Fruit fly (Drosophila melanogaster) whole organism, embryonic: Measurements from ENCODE around the gene CHOp24.

Experiments used
- Atf-2 ChIP-seq: fragments of 200-800 bp; sonication (Bioruptor generic); optimal IDR thresholded peaks from 2 replicates; lab custom pipeline; 2016; ENCODE audit warnings: missing biosample characterization, missing genetic modification characterization
- CG12391 ChIP-seq: fragments of 200-800 bp; sonication (Bioruptor generic); optimal IDR thresholded peaks from 3 replicates; lab custom pipeline; 2018; ENCODE audit warnings: missing biosample characterization, mild to moderate bottlenecking, missing genetic modification characterization, moderate library complexity
- CG12769 ChIP-seq: fragments of 200-800 bp; sonication (Bioruptor generic); optimal IDR thresholded peaks from 2 replicates; lab custom pipeline; 2019; ENCODE audit warnings: missing biosample characterization, mild to moderate bottlenecking, missing genetic modification characterization, moderate library complexity
- CG13123 ChIP-seq: fragments of 200-800 bp; sonication (Bioruptor generic); optimal IDR thresholded peaks from 2 replicates; lab custom pipeline; 2016; ENCODE audit warnings: missing biosample characterization, missing genetic modification characterization
- CG14441 ChIP-seq: fragments of 200-800 bp; sonication (Bioruptor generic); IDR thresholded peaks from 2 replicates; pipeline ENCODE4 v1.3.6; 2022; ENCODE audit warnings: missing biosample characterization, missing genetic modification characterization
- CG15514 ChIP-seq: fragments of 200-800 bp; sonication (Bioruptor generic); optimal IDR thresholded peaks from 3 replicates; lab custom pipeline; 2017; ENCODE audit warnings: missing biosample characterization, missing genetic modification characterization, mild to moderate bottlenecking, moderate library complexity, missing genetic modification reagents
- CG1603 ChIP-seq: fragments of 200-800 bp; sonication (Bioruptor generic); optimal IDR thresholded peaks from 2 replicates; lab custom pipeline; 2019; ENCODE audit warnings: missing biosample characterization, mild to moderate bottlenecking, missing genetic modification characterization, moderate library complexity
- CG17802 ChIP-seq: fragments of 200-800 bp; sonication (Bioruptor generic); optimal IDR thresholded peaks from 2 replicates; lab custom pipeline; 2018; ENCODE audit warnings: missing biosample characterization, mild to moderate bottlenecking, missing genetic modification characterization, moderate library complexity
- CG17912 ChIP-seq: fragments of 200-800 bp; sonication (Bioruptor generic); optimal IDR thresholded peaks from 2 replicates; lab custom pipeline; 2018; ENCODE audit warnings: missing biosample characterization, mild to moderate bottlenecking, missing genetic modification characterization
- CG18011 ChIP-seq: fragments of 200-800 bp; sonication (Bioruptor generic); optimal IDR thresholded peaks from 2 replicates; lab custom pipeline; 2017; ENCODE audit warnings: missing biosample characterization, missing genetic modification characterization, mild to moderate bottlenecking, moderate library complexity, missing genotype
- CG2120 ChIP-seq: fragments of 200-800 bp; sonication (Bioruptor generic); optimal IDR thresholded peaks from 3 replicates; lab custom pipeline; 2016; ENCODE audit warnings: missing biosample characterization, missing genetic modification characterization
- CG2889 ChIP-seq: fragments of 200-800 bp; sonication (Bioruptor generic); IDR thresholded peaks from 3 replicates; pipeline ENCODE4 v1.3.6; 2022; ENCODE audit warnings: missing biosample characterization, missing genetic modification characterization
- CG3065 ChIP-seq: fragments of 200-800 bp; sonication (Bioruptor generic); optimal IDR thresholded peaks from 2 replicates; lab custom pipeline; 2016; ENCODE audit warnings: missing biosample characterization, missing genetic modification characterization
- CG31388 ChIP-seq: fragments of 200-800 bp; sonication (Bioruptor generic); optimal IDR thresholded peaks from 2 replicates; lab custom pipeline; 2016; ENCODE audit warnings: missing biosample characterization, missing genetic modification characterization
- CG32772 ChIP-seq: fragments of 200-800 bp; sonication (Bioruptor generic); IDR thresholded peaks from 2 replicates; pipeline ENCODE4 v1.3.6; 2022; ENCODE audit warnings: missing biosample characterization, missing genetic modification characterization
- CG3838 ChIP-seq: fragments of 200-800 bp; sonication (Bioruptor generic); optimal IDR thresholded peaks from 3 replicates; lab custom pipeline; 2016; ENCODE audit warnings: missing biosample characterization, missing genetic modification characterization
- CG3847 ChIP-seq: fragments of 200-800 bp; sonication (Bioruptor generic); IDR thresholded peaks from 2 replicates; pipeline ENCODE4 v1.3.6; 2022; ENCODE audit warnings: missing biosample characterization, missing genetic modification characterization
- CG43689 ChIP-seq: fragments of 200-800 bp; sonication (Bioruptor generic); IDR thresholded peaks from 2 replicates; pipeline ENCODE4 v1.3.6; 2022; ENCODE audit warnings: missing biosample characterization, missing genetic modification characterization
- CG5180 ChIP-seq: fragments of 200-800 bp; sonication (Bioruptor generic); optimal IDR thresholded peaks from 3 replicates; lab custom pipeline; 2017; ENCODE audit warnings: missing biosample characterization, missing genetic modification characterization, mild to moderate bottlenecking, moderate library complexity, missing genetic modification reagents
- CG5953 ChIP-seq: fragments of 200-800 bp; sonication (Bioruptor generic); IDR thresholded peaks from 2 replicates; pipeline ENCODE4 v1.3.6; 2022; ENCODE audit warnings: missing biosample characterization, missing genetic modification characterization
- CG6254 ChIP-seq: fragments of 200-800 bp; sonication (Bioruptor generic); optimal IDR thresholded peaks from 3 replicates; lab custom pipeline; 2017; ENCODE audit warnings: mild to moderate bottlenecking, missing biosample characterization, missing genetic modification reagents, missing genetic modification characterization
- CG8089 ChIP-seq: fragments of 200-800 bp; sonication (Bioruptor generic); optimal IDR thresholded peaks from 3 replicates; lab custom pipeline; 2016; ENCODE audit warnings: missing biosample characterization, missing genetic modification characterization
- CG8924 ChIP-seq: fragments of 200-800 bp; optimal IDR thresholded peaks from 3 replicates; lab custom pipeline; 2019; ENCODE audit warnings: missing biosample characterization, mild to moderate bottlenecking, missing genetic modification characterization, moderate library complexity
- Ets65A ChIP-seq: fragments of 200-800 bp; sonication (Bioruptor generic); peaks from one replicate; lab custom pipeline; 2016; ENCODE audit warnings: missing biosample characterization, missing genetic modification characterization
- HLHmδ ChIP-seq: fragments of 200-800 bp; sonication (Bioruptor generic); optimal IDR thresholded peaks from 2 replicates; lab custom pipeline; 2018; ENCODE audit warnings: missing biosample characterization, mild to moderate bottlenecking, missing genetic modification characterization, moderate library complexity
- Hr39 ChIP-seq: fragments of >200 bp; optimal IDR thresholded peaks from 2 replicates; lab custom pipeline; 2017
- Nf-YB ChIP-seq: fragments of 200-800 bp; sonication (Bioruptor generic); optimal IDR thresholded peaks from 3 replicates; lab custom pipeline; 2019; ENCODE audit warnings: missing biosample characterization, mild to moderate bottlenecking, missing genetic modification characterization, moderate library complexity
- Oli ChIP-seq: fragments of 200-800 bp; sonication (Bioruptor generic); optimal IDR thresholded peaks from 2 replicates; lab custom pipeline; 2018; ENCODE audit warnings: missing biosample characterization, mild to moderate bottlenecking, missing genetic modification characterization, moderate library complexity
- Poxn ChIP-seq: fragments of 200-800 bp; sonication (Bioruptor generic); IDR thresholded peaks from 2 replicates; pipeline ENCODE4 v1.3.6; 2022; ENCODE audit warnings: missing biosample characterization, missing genetic modification characterization
- Ptx1 ChIP-seq: fragments of 200-800 bp; sonication (Bioruptor generic); IDR thresholded peaks from 2 replicates; pipeline ENCODE4 v1.3.6; 2022; ENCODE audit warnings: missing biosample characterization, missing genetic modification characterization
- Sry-δ ChIP-seq: fragments of 200-800 bp; sonication (Bioruptor generic); optimal IDR thresholded peaks from 2 replicates; lab custom pipeline; 2016; ENCODE audit warnings: missing biosample characterization, missing genetic modification characterization
- Tbp ChIP-seq: fragments of >200 bp; optimal IDR thresholded peaks from 2 replicates; lab custom pipeline; 2018; ENCODE audit warnings: missing biosample characterization, missing genetic modification characterization
- cad ChIP-seq: fragments of >200 bp; optimal IDR thresholded peaks from 2 replicates; lab custom pipeline; 2017; ENCODE audit warnings: missing biosample characterization, missing genetic modification characterization
- cas ChIP-seq: fragments of 200-800 bp; sonication (Bioruptor generic); IDR thresholded peaks from 2 replicates; pipeline ENCODE4 v1.3.6; 2022; ENCODE audit warnings: missing biosample characterization, missing genetic modification characterization
- crol ChIP-seq: fragments of 200-800 bp; sonication (Bioruptor generic); IDR thresholded peaks from 2 replicates; pipeline ENCODE4 v1.3.6; 2022; ENCODE audit warnings: missing biosample characterization, missing genetic modification characterization
- fd3F ChIP-seq: fragments of 200-800 bp; sonication (Bioruptor generic); optimal IDR thresholded peaks from 2 replicates; lab custom pipeline; 2018; ENCODE audit warnings: missing biosample characterization, mild to moderate bottlenecking, missing genetic modification characterization, moderate library complexity
- insv ChIP-seq, 2 experiments: fragments of 200-800 bp; sonication (Bioruptor generic); optimal IDR thresholded peaks; 3 replicates each; lab custom pipeline; 2016 to 2018; ENCODE audit warnings: missing biosample characterization in 2 of 2, missing genetic modification characterization in 2 of 2
- kah ChIP-seq: fragments of 200-800 bp; sonication (Bioruptor generic); optimal IDR thresholded peaks from 2 replicates; lab custom pipeline; 2018; ENCODE audit warnings: missing biosample characterization, mild to moderate bottlenecking, missing genetic modification characterization
- lov ChIP-seq, 2 experiments: fragments of 200-800 bp in 1 of 2; fragments of >200 bp in 1 of 2; sonication (Bioruptor generic) in 1 of 2; IDR thresholded peaks in 1 of 2; optimal IDR thresholded peaks in 1 of 2; 2 replicates in 1 of 2; 3 replicates in 1 of 2; pipeline versions ENCODE4 v1.3.6 to Lab custom; 2017 to 2022; ENCODE audit warnings: missing biosample characterization in 1 of 2, missing genetic modification characterization in 1 of 2
- maf-S ChIP-seq: fragments of 200-800 bp; sonication (Bioruptor generic); optimal IDR thresholded peaks from 2 replicates; lab custom pipeline; 2016; ENCODE audit warnings: missing biosample characterization, missing genetic modification characterization
- mirr ChIP-seq: fragments of 200-800 bp; sonication (Bioruptor generic); optimal IDR thresholded peaks from 3 replicates; lab custom pipeline; 2018; ENCODE audit warnings: missing biosample characterization, mild to moderate bottlenecking, missing genetic modification characterization
- nerfin-2 ChIP-seq: fragments of 200-800 bp; sonication (Bioruptor generic); IDR thresholded peaks from 2 replicates; pipeline ENCODE4 v1.3.6; 2022; ENCODE audit warnings: missing biosample characterization, missing genetic modification characterization; ENCODE audit not compliant: partially characterized antibody
- nmo ChIP-seq: fragments of 200-800 bp; sonication (Bioruptor generic); optimal IDR thresholded peaks from 2 replicates; lab custom pipeline; 2018; ENCODE audit warnings: missing biosample characterization, mild to moderate bottlenecking, missing genetic modification characterization, moderate library complexity
- nom ChIP-seq: fragments of 200-800 bp; sonication (Bioruptor generic); optimal IDR thresholded peaks from 2 replicates; lab custom pipeline; 2017; ENCODE audit warnings: missing biosample characterization, missing genetic modification characterization, mild to moderate bottlenecking, moderate library complexity, missing genetic modification reagents
- sens ChIP-seq: fragments of 200-800 bp; sonication (Bioruptor generic); peaks from one replicate; lab custom pipeline; 2016; ENCODE audit warnings: missing biosample characterization, missing genetic modification characterization
- sens-2 ChIP-seq: fragments of 200-800 bp; sonication (Bioruptor generic); IDR thresholded peaks from 2 replicates; pipeline ENCODE4 v1.3.6; 2022; ENCODE audit warnings: missing biosample characterization, missing genetic modification characterization
- slp2 ChIP-seq: fragments of 200-800 bp; sonication (Bioruptor generic); optimal IDR thresholded peaks from 2 replicates; lab custom pipeline; 2016; ENCODE audit warnings: missing biosample characterization, missing genetic modification characterization
- ssp ChIP-seq: fragments of 200-800 bp; sonication (Bioruptor generic); IDR thresholded peaks from 2 replicates; pipeline ENCODE4 v1.3.6; 2022; ENCODE audit warnings: missing biosample characterization, missing genetic modification characterization
- sug ChIP-seq: fragments of 200-800 bp; optimal IDR thresholded peaks from 2 replicates; lab custom pipeline; 2019; ENCODE audit warnings: missing biosample characterization, mild to moderate bottlenecking, missing genetic modification characterization, moderate library complexity
- twi ChIP-seq: fragments of 200-800 bp; optimal IDR thresholded peaks from 2 replicates; lab custom pipeline; 2019; ENCODE audit warnings: missing biosample characterization, mild to moderate bottlenecking, missing genetic modification characterization, moderate library complexity
- tx ChIP-seq: fragments of 200-800 bp; sonication (Bioruptor generic); optimal IDR thresholded peaks from 2 replicates; lab custom pipeline; 2016; ENCODE audit warnings: missing biosample characterization, missing genetic modification characterization
- z ChIP-seq: fragments of 200-800 bp; sonication (Bioruptor generic); IDR thresholded peaks from 3 replicates; pipeline ENCODE4 v1.3.6; 2022; ENCODE audit warnings: missing biosample characterization, missing genetic modification characterization

The CHOp24 gene

DNA sequence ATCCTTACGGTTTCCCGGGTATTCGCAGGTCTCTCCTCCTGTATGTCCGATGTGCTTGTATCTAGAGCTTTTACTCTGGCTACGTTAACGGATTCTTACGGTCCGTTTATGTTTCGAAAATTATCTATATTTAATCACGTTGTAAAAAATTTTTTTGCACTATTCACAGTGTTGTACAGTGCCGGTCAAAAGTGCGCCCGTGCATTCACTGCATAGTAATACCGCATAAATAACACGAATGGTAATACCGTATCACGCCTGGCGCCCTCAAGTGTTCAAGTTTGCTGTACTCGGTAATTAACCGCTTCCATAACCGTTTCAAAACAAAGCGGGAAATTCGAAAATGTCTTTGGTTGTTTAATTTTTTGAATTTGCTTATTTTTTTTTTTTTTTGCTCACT, 13.3 kb downstream of the CHOp24 start, which contains the start of gene CG11444 (continued):
- peak; percentile 25; the same call in 1 of the 2 replicates for TF ChIP-seq Ptx1 (GFP tag; lab: Robert Waterston, UW)
- peak; percentile 30 for TF ChIP-seq CG17912
- no peak for TF ChIP-seq nom (GFP tag; lab: Kevin White, UChicago)
- TF ChIP-seq Hr39: no peak
- TF ChIP-seq Tbp (GFP tag; lab: Kevin White, UChicago): no peak
- peak; percentile 55 for TF ChIP-seq Sry-δ
- no peak for TF ChIP-seq crol (GFP tag; lab: Robert Waterston, UW)
- no peak for TF ChIP-seq Oli (tag; lab: Kevin White, UChicago)
- TF ChIP-seq HLHmδ: peak; percentile 37
- peak in 1 of 2 experiments; percentile 22 for TF ChIP-seq insv (GFP tag; optimal IDR thresholded peaks at IDR 0.05; lab: Kevin White, UChicago)
- peak; percentile 45 for TF ChIP-seq CG32772 (GFP tag; lab: Robert Waterston, UW)
- TF ChIP-seq CG12769: no peak
- TF ChIP-seq sens (GFP tag; lab: Kevin White, UChicago): peak; percentile 82
- TF ChIP-seq CG3838 (GFP tag; lab: Kevin White, UChicago): no peak
- TF ChIP-seq CG5180: no peak
- no peak for TF ChIP-seq lov (optimal IDR thresholded peaks at IDR 0.05; lab: Kevin White, UChicago)
- no peak for TF ChIP-seq lov (GFP tag; IDR thresholded peaks at IDR 0.05; lab: Robert Waterston, UW)
- TF ChIP-seq slp2 (GFP tag; lab: Kevin White, UChicago): no peak
- TF ChIP-seq CG15514 (GFP tag; lab: Kevin White, UChicago): peak; percentile 74
- TF ChIP-seq Atf-2 (GFP tag; lab: Kevin White, UChicago): no peak
- TF ChIP-seq twi: no peak
- TF ChIP-seq tx (GFP tag; lab: Kevin White, UChicago): no peak
- no peak for TF ChIP-seq CG3065 (GFP tag; lab: Kevin White, UChicago)
- TF ChIP-seq CG43689 (GFP tag; lab: Robert Waterston, UW): no peak
- no peak for TF ChIP-seq CG6254 (GFP tag; lab: Kevin White, UChicago)
- no peak for TF ChIP-seq cad (GFP tag; lab: Kevin White, UChicago)
- peak; percentile 47 for TF ChIP-seq CG12391 (tag; lab: Kevin White, UChicago)
- TF ChIP-seq nmo: peak; percentile 59
- TF ChIP-seq sens-2 (GFP tag; lab: Robert Waterston, UW): no peak
- TF ChIP-seq ssp: no peak
- TF ChIP-seq maf-S (GFP tag; lab: Kevin White, UChicago): peak; percentile 36
- TF ChIP-seq Ets65A: peak; percentile 92
- no peak for TF ChIP-seq CG13123 (GFP tag; lab: Kevin White, UChicago)
- peak; percentile 41 for TF ChIP-seq mirr (GFP tag; lab: Kevin White, UChicago)
- no peak for TF ChIP-seq CG5953
- no peak for TF ChIP-seq CG17802
- no peak for TF ChIP-seq z (GFP tag; lab: Robert Waterston, UW)
- TF ChIP-seq cas (GFP tag; lab: Robert Waterston, UW): no peak
- TF ChIP-seq fd3F: no peak
- TF ChIP-seq sug (tag; lab: Kevin White, UChicago): peak; percentile 55
- peak; percentile 69 for TF ChIP-seq CG2120
- no peak for TF ChIP-seq kah (GFP tag; lab: Kevin White, UChicago)
- TF ChIP-seq Poxn (GFP tag; lab: Robert Waterston, UW): no peak
- TF ChIP-seq CG14441 (GFP tag; lab: Robert Waterston, UW): no peak
- TF ChIP-seq CG1603 (tag; lab: Kevin White, UChicago): peak; percentile 84
- TF ChIP-seq CG31388: no peak
- peak; percentile 64 for TF ChIP-seq CG8924 (tag; lab: Kevin White, UChicago)
- TF ChIP-seq CG18011 (GFP tag; lab: Kevin White, UChicago): no peak
- TF ChIP-seq CG3847 (GFP tag; lab: Robert Waterston, UW): peak; percentile 76
- no peak for TF ChIP-seq CG2889 (GFP tag; lab: Robert Waterston, UW)
- no peak for TF ChIP-seq CG8089
- no peak for TF ChIP-seq nerfin-2 (GFP tag; lab: Robert Waterston, UW)
- no peak for TF ChIP-seq Nf-YB (GFP tag; lab: Kevin White, UChicago)
